Fruit fly (Drosophila melanogaster) whole organism: ENCODE results near the gene CG42238.

ENCODE experiments used
- CG8478 ChIP-seq: fragments of >200 bp; optimal IDR thresholded peaks from 2 replicates; lab custom pipeline; 2018; ENCODE audit warnings: inconsistent platforms
- Dll ChIP-seq: fragments of >200 bp; optimal IDR thresholded peaks from 2 replicates; lab custom pipeline; 2017
- pan ChIP-seq: fragments of >200 bp; optimal IDR thresholded peaks from 2 replicates; lab custom pipeline; 2017
- psq ChIP-seq: fragments of >200 bp; optimal IDR thresholded peaks from 2 replicates; lab custom pipeline; 2017
- usp ChIP-seq: fragments of >200 bp; optimal IDR thresholded peaks from 2 replicates; lab custom pipeline; 2017; ENCODE audit warnings: missing biosample characterization, missing genetic modification characterization, mixed read lengths

DNA sequence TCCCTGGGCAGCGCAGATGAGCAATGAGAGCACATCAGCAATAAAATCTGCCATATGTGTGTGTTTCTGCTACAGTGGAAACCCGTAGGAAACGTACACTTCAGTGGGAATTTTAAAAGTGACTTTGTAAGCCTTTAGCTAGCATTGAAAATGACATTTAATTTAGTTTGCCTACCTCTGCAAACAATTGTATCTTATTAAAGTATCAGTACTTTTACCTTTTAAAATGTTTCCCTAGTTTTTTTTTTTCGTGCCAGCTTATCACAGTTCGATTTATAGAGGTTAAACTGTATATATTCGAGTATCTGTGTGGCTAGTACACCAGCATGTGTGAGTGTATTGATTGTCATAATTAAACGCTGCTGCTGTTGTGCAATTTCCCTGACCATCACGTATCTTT, 62.4 kb downstream of the CG42238 start:
- TF ChIP-seq CG8478 (lab: Kevin White, UChicago) (no peak), usp (GFP tag; lab: Kevin White, UChicago) (no peak), pan (lab: Kevin White, UChicago) (no peak), Dll (lab: Kevin White, UChicago) (no peak), psq (lab: Kevin White, UChicago) (no peak)
